Worm (Caenorhabditis elegans) whole organism, L3 larva: ENCODE measurements around the gene otpl-2.

Experiments
- R02D3.7 ChIP-seq: fragments of 150-350 bp; optimal IDR thresholded peaks from 2 replicates; lab custom pipeline; 2014; ENCODE audit warnings: missing biosample characterization, missing genetic modification characterization
- ZK546.5 ChIP-seq: sonication (generic microtip); optimal IDR thresholded peaks from 2 replicates; lab custom pipeline; 2017; ENCODE audit warnings: missing biosample characterization, missing genetic modification characterization
- aly-2 ChIP-seq: fragments of 150-350 bp; optimal IDR thresholded peaks from 2 replicates; lab custom pipeline; 2014; ENCODE audit warnings: missing biosample characterization, missing genetic modification characterization
- ama-1 ChIP-seq: fragments of 150-350 bp; optimal IDR thresholded peaks from 2 replicates; lab custom pipeline; 2018
- ceh-16 ChIP-seq: sonication (generic microtip); optimal IDR thresholded peaks from 2 replicates; lab custom pipeline; 2017; ENCODE audit warnings: missing biosample characterization, missing genetic modification characterization
- ceh-28 ChIP-seq: fragments of 150-350 bp; optimal IDR thresholded peaks from 2 replicates; lab custom pipeline; 2014; ENCODE audit warnings: missing biosample characterization, missing genetic modification reagents, missing genetic modification characterization
- ceh-9 ChIP-seq: sonication (generic microtip); optimal IDR thresholded peaks from 2 replicates; lab custom pipeline; 2018; ENCODE audit warnings: missing biosample characterization, missing genetic modification characterization
- daf-12 ChIP-seq: fragments of 150-350 bp; optimal IDR thresholded peaks from 2 replicates; lab custom pipeline; 2014; ENCODE audit warnings: missing biosample characterization, missing genetic modification reagents, missing genetic modification characterization
- egl-27 ChIP-seq: sonication (generic microtip); optimal IDR thresholded peaks from 4 replicates; lab custom pipeline; 2017; ENCODE audit warnings: missing biosample characterization, missing genetic modification reagents, missing genetic modification characterization
- egl-5 ChIP-seq: fragments of 150-350 bp; optimal IDR thresholded peaks from 2 replicates; lab custom pipeline; 2017; ENCODE audit warnings: missing biosample characterization, missing genetic modification reagents, missing genetic modification characterization, inconsistent platforms
- elt-1 ChIP-seq: fragments of 150-350 bp; optimal IDR thresholded peaks from 2 replicates; lab custom pipeline; 2014; ENCODE audit warnings: missing biosample characterization, missing genetic modification characterization
- elt-2 ChIP-seq: sonication (generic microtip); optimal IDR thresholded peaks from 2 replicates; lab custom pipeline; 2016; ENCODE audit warnings: missing genetic modification reagents, mild to moderate bottlenecking, missing genetic modification characterization, missing compliant biosample characterization
- elt-3 ChIP-seq, 3 experiments: fragments of 150-350 bp in 1 of 3; sonication (generic microtip) in 2 of 3; optimal IDR thresholded peaks; 2 replicates in 2 of 3; 4 replicates in 1 of 3; lab custom pipeline; 2014 to 2017; ENCODE audit warnings: missing biosample characterization in 3 of 3, missing genetic modification characterization in 3 of 3
- fkh-2 ChIP-seq: fragments of 150-350 bp; optimal IDR thresholded peaks from 2 replicates; lab custom pipeline; 2014; ENCODE audit warnings: missing biosample characterization, missing genetic modification reagents, missing genetic modification characterization
- fos-1 ChIP-seq: fragments of 150-350 bp; optimal IDR thresholded peaks from 2 replicates; lab custom pipeline; 2014; ENCODE audit warnings: missing biosample characterization, missing genetic modification characterization
- hmg-11 ChIP-seq: sonication (generic microtip); optimal IDR thresholded peaks from 2 replicates; lab custom pipeline; 2016; ENCODE audit warnings: missing genetic modification characterization, missing compliant biosample characterization
- jun-1 ChIP-seq: fragments of 150-350 bp; optimal IDR thresholded peaks from 2 replicates; lab custom pipeline; 2014; ENCODE audit warnings: missing biosample characterization, missing genetic modification reagents, missing genetic modification characterization
- lin-15B ChIP-seq: fragments of 150-350 bp; optimal IDR thresholded peaks from 2 replicates; lab custom pipeline; 2014; ENCODE audit warnings: missing biosample characterization, missing genetic modification characterization
- lin-39 ChIP-seq: fragments of 150-350 bp; optimal IDR thresholded peaks from 2 replicates; lab custom pipeline; 2018; ENCODE audit warnings: missing biosample characterization, missing genetic modification reagents, missing genetic modification characterization
- lsy-12 ChIP-seq: sonication (generic microtip); optimal IDR thresholded peaks from 2 replicates; lab custom pipeline; 2016; ENCODE audit warnings: mild to moderate bottlenecking, missing genetic modification characterization, missing compliant biosample characterization
- mdl-1 ChIP-seq: fragments of 150-350 bp; optimal IDR thresholded peaks from 2 replicates; lab custom pipeline; 2014; ENCODE audit warnings: missing biosample characterization, missing genetic modification characterization
- mml-1 ChIP-seq: fragments of 150-350 bp; sonication (generic microtip); optimal IDR thresholded peaks from 3 replicates; lab custom pipeline; 2014; ENCODE audit warnings: missing biosample characterization, missing genetic modification characterization
- nfya-1 ChIP-seq: sonication (generic microtip); optimal IDR thresholded peaks from 2 replicates; lab custom pipeline; 2017; ENCODE audit warnings: missing genetic modification characterization, mild to moderate bottlenecking, missing compliant biosample characterization, antibody characterized with exemption, moderate library complexity; ENCODE audit not compliant: insufficient read depth
- nhr-11 ChIP-seq: fragments of 150-350 bp; optimal IDR thresholded peaks from 2 replicates; lab custom pipeline; 2014; ENCODE audit warnings: missing biosample characterization, missing genetic modification characterization
- nhr-12 ChIP-seq: fragments of 150-350 bp; optimal IDR thresholded peaks from 2 replicates; lab custom pipeline; 2014; ENCODE audit warnings: missing biosample characterization, missing genetic modification characterization
- nhr-25 ChIP-seq: sonication (generic microtip); optimal IDR thresholded peaks from 2 replicates; lab custom pipeline; 2017; ENCODE audit warnings: missing biosample characterization, missing genetic modification characterization
- nhr-28 ChIP-seq: fragments of 150-350 bp; optimal IDR thresholded peaks from 2 replicates; lab custom pipeline; 2014; ENCODE audit warnings: missing biosample characterization, missing genetic modification characterization
- nhr-43 ChIP-seq: sonication (generic microtip); optimal IDR thresholded peaks from 2 replicates; lab custom pipeline; 2016; ENCODE audit warnings: mild to moderate bottlenecking, missing genetic modification characterization, missing compliant biosample characterization; ENCODE audit not compliant: poor library complexity, severe bottlenecking
- nhr-67 ChIP-seq: fragments of 150-350 bp; optimal IDR thresholded peaks from 2 replicates; lab custom pipeline; 2014; ENCODE audit warnings: missing biosample characterization, missing genetic modification characterization
- nhr-76 ChIP-seq: fragments of 150-350 bp; sonication (generic microtip); optimal IDR thresholded peaks from 5 replicates; lab custom pipeline; 2014; ENCODE audit warnings: missing biosample characterization, missing genetic modification characterization
- nhr-77 ChIP-seq: fragments of 150-350 bp; optimal IDR thresholded peaks from 2 replicates; lab custom pipeline; 2014; ENCODE audit warnings: missing biosample characterization, missing genetic modification characterization
- pha-4 ChIP-seq: fragments of 150-350 bp; optimal IDR thresholded peaks from 2 replicates; lab custom pipeline; 2014; ENCODE audit warnings: missing biosample characterization, missing genetic modification reagents, missing genetic modification characterization
- sea-2 ChIP-seq: fragments of 150-350 bp; sonication (generic microtip); optimal IDR thresholded peaks from 4 replicates; lab custom pipeline; 2014; ENCODE audit warnings: missing biosample characterization, missing genetic modification reagents, missing genetic modification characterization
- skn-1 ChIP-seq: fragments of 150-350 bp; optimal IDR thresholded peaks from 2 replicates; lab custom pipeline; 2014; ENCODE audit warnings: missing biosample characterization, missing genetic modification characterization
- snpc-4 ChIP-seq: fragments of 150-350 bp; optimal IDR thresholded peaks from 2 replicates; lab custom pipeline; 2014; ENCODE audit warnings: missing biosample characterization, missing genetic modification characterization
- unc-39 ChIP-seq: sonication (generic microtip); optimal IDR thresholded peaks from 4 replicates; lab custom pipeline; 2017; ENCODE audit warnings: missing biosample characterization, missing genetic modification characterization
- unc-62 ChIP-seq: fragments of 150-350 bp; sonication (generic microtip); optimal IDR thresholded peaks from 4 replicates; lab custom pipeline; 2014; ENCODE audit warnings: missing biosample characterization, missing genetic modification reagents, missing genetic modification characterization
- zag-1 ChIP-seq: fragments of 150-350 bp; optimal IDR thresholded peaks from 2 replicates; lab custom pipeline; 2014; ENCODE audit warnings: missing biosample characterization, missing genetic modification characterization
- ztf-11 ChIP-seq: fragments of 150-350 bp; optimal IDR thresholded peaks from 2 replicates; lab custom pipeline; 2014; ENCODE audit warnings: missing biosample characterization, missing genetic modification characterization
- ztf-4 ChIP-seq: fragments of 150-350 bp; optimal IDR thresholded peaks from 2 replicates; lab custom pipeline; 2014; ENCODE audit warnings: missing biosample characterization, missing genetic modification characterization

The otpl-2 gene

ce11 chrV:4101567-4101966 is 28.0 kb downstream of the otpl-2 start, which contains the start of gene srj-40:
srj-40 (plus strand) TSS chrV:4101867.
- TF ChIP-seq fos-1 (tag; lab: Kevin White, UChicago) (no peak), nhr-12 (tag; lab: Kevin White, UChicago) (no peak), nhr-28 (no peak), nhr-11 (no peak), snpc-4 (tag; lab: Kevin White, UChicago) (no peak), ztf-11 (tag; lab: Kevin White, UChicago) (no peak), ceh-28 (tag; lab: Kevin White, UChicago) (no peak), ceh-16 (tag; lab: Kevin White, UChicago) (no peak), ztf-4 (tag; lab: Kevin White, UChicago) (no peak), elt-1 (tag; lab: Kevin White, UChicago) (no peak), jun-1 (no peak), unc-39 (tag; lab: Kevin White, UChicago) (no peak)

ce11 chrV:4104298-4104697 is 30.7 kb downstream of the otpl-2 start, which contains the start of gene srj-39:
srj-39 (plus strand) TSS chrV:4104598.
- TF ChIP-seq mdl-1 (tag; lab: Kevin White, UChicago) (no peak), hmg-11 (no peak), nhr-67 (tag; lab: Kevin White, UChicago) (no peak), aly-2 (tag; lab: Kevin White, UChicago) (no peak), mml-1 (tag; lab: Kevin White, UChicago) (no peak), ceh-16 (tag; lab: Kevin White, UChicago) (no peak)

DNA sequence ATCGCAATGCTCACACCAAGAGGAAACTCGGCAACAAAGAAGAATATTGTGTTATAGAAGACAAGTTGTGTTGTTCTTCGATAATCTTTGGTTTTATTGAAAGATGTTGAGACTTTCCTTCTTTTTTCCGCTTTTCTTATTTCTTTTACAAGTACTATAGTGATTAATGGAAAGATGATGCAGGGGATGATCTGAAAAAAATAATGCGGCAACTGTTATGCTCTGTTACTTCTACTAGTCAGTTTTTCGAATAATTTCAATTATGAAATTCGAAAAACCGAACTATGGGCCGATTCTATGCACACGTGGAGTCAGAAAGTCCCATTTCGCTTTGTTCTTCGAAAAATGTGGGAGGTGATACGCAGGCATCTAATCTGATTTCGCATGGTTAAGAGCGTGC is 33.1 kb downstream of the otpl-2 start:
- no peak for TF ChIP-seq fkh-2 (tag; lab: Kevin White, UChicago)
- no peak for TF ChIP-seq hmg-11
- no peak for TF ChIP-seq nhr-77
- no peak for TF ChIP-seq pha-4 (tag; lab: Kevin White, UChicago)
- TF ChIP-seq skn-1 (tag; lab: Kevin White, UChicago): no peak
- no peak for TF ChIP-seq nhr-25 (tag; lab: Kevin White, UChicago)
- no peak for TF ChIP-seq ZK546.5 (tag; lab: Kevin White, UChicago)
- no peak for TF ChIP-seq zag-1
- TF ChIP-seq fos-1 (tag; lab: Kevin White, UChicago): no peak
- no peak for TF ChIP-seq nhr-43
- no peak for TF ChIP-seq nhr-28
- no peak for TF ChIP-seq lsy-12 (tag; lab: Kevin White, UChicago)
- TF ChIP-seq egl-5 (tag; lab: Kevin White, UChicago): no peak
- TF ChIP-seq ceh-16 (tag; lab: Kevin White, UChicago): no peak
- no peak for TF ChIP-seq ceh-9
- TF ChIP-seq, all 47 proteins: peak for 0

DNA sequence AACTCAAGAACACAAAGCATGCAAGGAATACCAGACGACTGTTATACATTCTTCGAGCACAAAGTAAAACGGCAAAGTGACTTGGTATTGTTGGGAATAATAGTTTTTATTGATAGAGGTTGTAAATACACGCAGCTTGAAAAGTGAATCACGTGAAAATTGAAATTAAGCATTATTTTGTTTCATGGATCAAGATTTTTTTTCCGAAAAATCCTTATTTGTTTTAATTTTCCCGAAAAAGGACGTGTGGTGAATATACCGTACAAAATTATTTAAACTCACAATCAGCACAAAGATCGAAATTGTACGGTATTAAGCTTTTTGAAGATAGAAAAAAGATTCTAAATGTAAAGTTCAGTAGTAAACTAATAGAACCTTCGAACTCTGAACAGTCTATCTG is 36.3 kb downstream of the otpl-2 start, which contains the start of gene clc-18:
Gene clc-18 (minus strand): TSS at position 101 of the 400 bp plus-strand sequence.
- TF ChIP-seq nfya-1 (tag; lab: Kevin White, UChicago) (no peak), R02D3.7 (tag; lab: Kevin White, UChicago) (no peak), ceh-9 (no peak), elt-3 (tag; optimal IDR thresholded peaks at IDR 0.05; lab: Kevin White, UChicago) (no peak), elt-2 (tag; lab: Kevin White, UChicago) (no peak), egl-27 (tag; lab: Kevin White, UChicago) (no peak), egl-5 (tag; lab: Kevin White, UChicago) (no peak), elt-1 (tag; lab: Kevin White, UChicago) (no peak), aly-2 (tag; lab: Kevin White, UChicago) (no peak), ama-1 (lab: Kevin White, UChicago) (no peak), unc-62 (no peak), nhr-76 (tag; lab: Kevin White, UChicago) (no peak), nhr-43 (no peak)

ce11 chrV:4112516-4112915 is 39.0 kb downstream of the otpl-2 start, which contains the start of gene srw-134:
srw-134 (minus strand) TSS chrV:4112616.
- TF ChIP-seq lsy-12 (tag; lab: Kevin White, UChicago) (no peak), egl-5 (tag; lab: Kevin White, UChicago) (no peak), daf-12 (tag; lab: Kevin White, UChicago) (no peak), ztf-4 (tag; lab: Kevin White, UChicago) (no peak), lin-15B (tag; lab: Kevin White, UChicago) (no peak), sea-2 (no peak), ceh-16 (tag; lab: Kevin White, UChicago) (no peak), elt-2 (tag; lab: Kevin White, UChicago) (no peak), ztf-11 (tag; lab: Kevin White, UChicago) (no peak), lin-39 (tag; lab: Kevin White, UChicago) (no peak)
